Fruit fly (Drosophila melanogaster): Measurements from ENCODE around the gene Hyls1.

Gene Hyls1

dm6 chr2L:16310648-16311047, 41.8 kb downstream of the Hyls1 start, which contains the start of the genes cni and fzy (continued):
- no peak for TF ChIP-seq bsh (GFP tag; optimal IDR thresholded peaks at IDR 0.05)
- TF ChIP-seq bowl (GFP tag; IDR thresholded peaks at IDR 0.05): no peak
- no peak for TF ChIP-seq her (GFP tag; optimal IDR thresholded peaks at IDR 0.05)
- TF ChIP-seq CG17802 (tag; optimal IDR thresholded peaks at IDR 0.05): no peak
- TF ChIP-seq zfh1 (GFP tag; IDR thresholded peaks at IDR 0.05): no peak
- TF ChIP-seq CG16813 (GFP tag; IDR thresholded peaks at IDR 0.05; ENCODE audit: partially characterized antibody): peak; percentile 43; the same call in 1 of the 3 replicates
- no peak for TF ChIP-seq Tbp (GFP tag; optimal IDR thresholded peaks at IDR 0.05)
- TF ChIP-seq CG14667 (GFP tag; IDR thresholded peaks at IDR 0.05): no peak
- TF ChIP-seq CG2678 (tag; optimal IDR thresholded peaks at IDR 0.05): peak; percentile 23
- 0 out of 2 replicates have a peak, but pooled peaks have one; percentile 6 for TF ChIP-seq amos (GFP tag; IDR thresholded peaks at IDR 0.05; ENCODE audit: partially characterized antibody)
- TF ChIP-seq CG12104 (GFP tag; optimal IDR thresholded peaks at IDR 0.05): no peak
- peak; percentile 21 for TF ChIP-seq MESR4 (GFP tag; optimal IDR thresholded peaks at IDR 0.05)
- peak; percentile 72 for TF ChIP-seq CG10267 (tag; optimal IDR thresholded peaks at IDR 0.05)
- no peak for TF ChIP-seq Drgx (GFP tag; IDR thresholded peaks at IDR 0.05)
- TF ChIP-seq jigr1 (GFP tag; IDR thresholded peaks at IDR 0.05): no peak
- TF ChIP-seq Hr39 (optimal IDR thresholded peaks at IDR 0.05): no peak
- TF ChIP-seq Vsx1 (GFP tag; optimal IDR thresholded peaks at IDR 0.05): peak; percentile 80
- peak; percentile 77 for TF ChIP-seq CG1603 (tag; optimal IDR thresholded peaks at IDR 0.05)
- no peak for TF ChIP-seq CG14050 (GFP tag; IDR thresholded peaks at IDR 0.05)
- no peak for TF ChIP-seq psq (GFP tag; optimal IDR thresholded peaks at IDR 0.05)
- TF ChIP-seq cato (GFP tag; optimal IDR thresholded peaks at IDR 0.05; ENCODE audit: borderline replicate concordance): no peak
- TF ChIP-seq crp (GFP tag; optimal IDR thresholded peaks at IDR 0.05): peak; percentile 89 to 97
- peak; percentile 49 for TF ChIP-seq CoRest (tag; optimal IDR thresholded peaks at IDR 0.05)
- peak; percentile 93 for TF ChIP-seq ftz-f1 (GFP tag; optimal IDR thresholded peaks at IDR 0.05)
- peak; percentile 59 for TF ChIP-seq Lhr (GFP tag; optimal IDR thresholded peaks at IDR 0.05)
- TF ChIP-seq Xbp1 (GFP tag; optimal IDR thresholded peaks at IDR 0.05): peak; percentile 21
- peak; percentile 58 for TF ChIP-seq CG30020 (tag; optimal IDR thresholded peaks at IDR 0.05)
- TF ChIP-seq tll (GFP tag; optimal IDR thresholded peaks at IDR 0.05): no peak
- TF ChIP-seq sqz (GFP tag; optimal IDR thresholded peaks at IDR 0.05): peak; percentile 96
- TF ChIP-seq rib (GFP tag; IDR thresholded peaks at IDR 0.05): no peak
- TF ChIP-seq CG12155 (GFP tag; optimal IDR thresholded peaks at IDR 0.05): peak; percentile 37
- TF ChIP-seq bab2 (GFP tag; optimal IDR thresholded peaks at IDR 0.05): peak; percentile 23
- peak; percentile 39; the same call in 1 of the 2 replicates for TF ChIP-seq sisA (GFP tag; IDR thresholded peaks at IDR 0.05)
- TF ChIP-seq CG30431 (GFP tag; optimal IDR thresholded peaks at IDR 0.05): no peak
- TF ChIP-seq CG12659 (GFP tag; optimal IDR thresholded peaks at IDR 0.05): peak; percentile 74
- TF ChIP-seq sim (GFP tag; IDR thresholded peaks at IDR 0.05): no peak
- no peak for TF ChIP-seq esg (GFP tag; conservative IDR thresholded peaks at IDR 0.05)
- TF ChIP-seq CG10147 (GFP tag; optimal IDR thresholded peaks at IDR 0.05): peak; percentile 18
- no peak for TF ChIP-seq CG10979 (tag; optimal IDR thresholded peaks at IDR 0.05)
- TF ChIP-seq corto (GFP tag; optimal IDR thresholded peaks at IDR 0.05): peak; percentile 51
- no peak for TF ChIP-seq CG11696 (GFP tag; IDR thresholded peaks at IDR 0.05)
- peak; percentile 92 for TF ChIP-seq pzg (GFP tag; optimal IDR thresholded peaks at IDR 0.05)
- peak; percentile 88 for TF ChIP-seq CG2116 (GFP tag; optimal IDR thresholded peaks at IDR 0.05)
- TF ChIP-seq maf-S (GFP tag; optimal IDR thresholded peaks at IDR 0.05): no peak
- no peak for TF ChIP-seq NC2β (GFP tag; optimal IDR thresholded peaks at IDR 0.05)
- no peak for TF ChIP-seq pita (GFP tag; optimal IDR thresholded peaks at IDR 0.05)
- peak; percentile 15 for TF ChIP-seq CG5245 (GFP tag; optimal IDR thresholded peaks at IDR 0.05)
- no peak for TF ChIP-seq Asciz (GFP tag; optimal IDR thresholded peaks at IDR 0.05)
